Fruit fly (Drosophila melanogaster) Kc167 (cell line): ENCODE results near the gene CG15741.

Experiments used
- Myc ChIP-seq: fragments of >200 bp; optimal IDR thresholded peaks from 2 replicates; lab custom pipeline; 2017; ENCODE audit warnings: missing external identifiers
- Sin3A ChIP-seq: fragments of >200 bp; optimal IDR thresholded peaks from 2 replicates; lab custom pipeline; 2018; ENCODE audit warnings: missing external identifiers
- h ChIP-seq: fragments of >200 bp; optimal IDR thresholded peaks from 3 replicates; lab custom pipeline; 2018; ENCODE audit warnings: missing external identifiers
- psq ChIP-seq: fragments of >200 bp; optimal IDR thresholded peaks from 2 replicates; lab custom pipeline; 2017; ENCODE audit warnings: missing external identifiers
- ttk ChIP-seq: sonication (Bioruptor generic); optimal IDR thresholded peaks from 2 replicates; lab custom pipeline; 2017; ENCODE audit warnings: missing external identifiers

dm6 chrX:11796925-11797324, 40.9 kb downstream of the CG15741 start:
- TF ChIP-seq psq (lab: Kevin White, UChicago), result no peak
- TF ChIP-seq ttk, result no peak
- TF ChIP-seq Sin3A (lab: Kevin White, UChicago), result no peak
- no peak for TF ChIP-seq h (lab: Kevin White, UChicago)
- TF ChIP-seq Myc (lab: Kevin White, UChicago), result no peak
